Worm (Caenorhabditis elegans) whole organism, dauer: Measurements from ENCODE around the gene C47A10.12.

ENCODE experiments used
- unc-62 ChIP-seq: sonication (generic microtip); optimal IDR thresholded peaks from 2 replicates; lab custom pipeline; 2017; ENCODE audit warnings: missing biosample characterization, missing genetic modification reagents, missing genetic modification characterization

C47A10.12 gene

DNA sequence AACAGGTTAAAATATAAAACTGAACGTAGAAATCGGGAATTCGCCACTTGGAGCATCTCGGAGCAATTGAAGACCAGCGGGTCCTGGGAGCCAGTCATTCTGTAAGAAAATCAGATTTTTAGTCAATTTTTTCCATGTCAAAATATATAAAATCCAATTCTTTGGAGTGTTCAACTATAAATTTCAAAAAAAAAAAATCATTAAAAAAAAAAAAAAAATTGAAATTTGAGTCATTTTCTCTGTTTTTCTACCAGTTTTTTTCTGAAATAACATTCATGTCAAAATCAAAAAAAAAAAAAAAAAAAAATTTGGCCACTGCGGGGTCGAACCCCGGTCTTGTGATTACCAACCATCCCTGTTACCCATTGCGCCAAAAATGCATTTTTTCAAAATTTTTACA, 5.8 kb downstream of the C47A10.12 start, which contains the start of gene srab-12:
TSS of gene srab-12 (minus strand) at position 101 of the 400 bp plus-strand sequence.
- TF ChIP-seq unc-62, result no peak

DNA sequence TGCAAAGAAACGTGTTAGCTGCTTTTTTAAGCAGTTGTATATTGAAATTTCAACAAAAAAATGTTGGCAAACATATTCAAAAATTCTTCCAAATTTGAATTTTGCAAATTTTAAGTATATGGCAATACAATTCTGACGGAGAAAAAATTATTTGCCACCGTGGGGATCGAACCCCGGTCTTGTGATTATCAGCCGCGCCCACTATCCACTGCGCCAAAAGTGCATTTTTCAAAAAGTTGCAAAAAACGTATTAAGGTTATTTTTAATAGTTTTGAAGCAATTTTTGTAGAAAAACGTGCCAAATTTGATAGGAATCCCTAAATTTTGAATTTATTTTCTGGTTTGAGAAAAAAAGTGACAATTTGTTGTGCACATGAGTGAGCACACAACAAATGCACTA, 6.6 kb downstream of the C47A10.12 start:
- no peak for TF ChIP-seq unc-62

DNA sequence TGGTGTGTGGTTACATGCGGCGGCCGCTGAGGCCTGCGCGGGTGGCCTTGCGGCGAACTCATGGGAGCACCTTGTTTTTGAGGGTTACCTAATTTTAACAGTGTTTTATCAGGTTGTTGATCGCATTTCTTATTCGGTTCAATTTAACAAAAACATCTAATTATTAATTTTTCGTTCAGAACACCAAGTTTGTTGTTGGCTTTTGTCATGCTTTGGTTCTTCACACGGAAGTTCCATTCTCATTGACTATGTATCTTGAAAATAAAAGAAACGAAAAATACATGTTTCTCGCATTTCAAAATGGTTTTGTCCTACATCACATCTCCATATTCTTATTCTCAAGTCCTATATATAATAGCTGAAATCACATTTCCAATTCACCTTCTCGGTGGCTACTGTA, 12.5 kb downstream of the C47A10.12 start, which contains the start of gene srh-290:
TSS of gene srh-290 (plus strand) at position 301 of the 400 bp plus-strand sequence.
- TF ChIP-seq unc-62, result no peak

DNA sequence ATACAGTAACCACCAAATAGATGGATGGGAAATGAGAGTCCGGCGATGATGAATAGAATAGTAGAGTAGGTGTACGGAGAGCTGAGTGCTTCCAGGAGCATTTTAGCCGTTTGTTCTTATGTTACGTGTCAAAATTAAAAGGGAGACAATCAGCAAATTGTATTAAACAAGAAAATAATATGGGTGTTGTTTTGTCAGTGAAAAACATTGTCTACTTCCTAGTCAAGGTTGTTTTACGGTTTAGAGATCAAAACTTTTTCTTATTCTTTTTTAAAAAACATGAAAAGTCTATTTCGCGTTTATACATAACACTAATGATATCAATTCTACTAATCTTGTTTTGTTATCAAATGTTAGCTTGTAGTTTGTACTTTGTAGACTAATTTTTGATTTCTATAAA, 16.3 kb downstream of the C47A10.12 start, which contains the start of gene srh-289:
TSS of gene srh-289 (minus strand) at position 101 of the 400 bp plus-strand sequence.
- TF ChIP-seq unc-62, result no peak

DNA sequence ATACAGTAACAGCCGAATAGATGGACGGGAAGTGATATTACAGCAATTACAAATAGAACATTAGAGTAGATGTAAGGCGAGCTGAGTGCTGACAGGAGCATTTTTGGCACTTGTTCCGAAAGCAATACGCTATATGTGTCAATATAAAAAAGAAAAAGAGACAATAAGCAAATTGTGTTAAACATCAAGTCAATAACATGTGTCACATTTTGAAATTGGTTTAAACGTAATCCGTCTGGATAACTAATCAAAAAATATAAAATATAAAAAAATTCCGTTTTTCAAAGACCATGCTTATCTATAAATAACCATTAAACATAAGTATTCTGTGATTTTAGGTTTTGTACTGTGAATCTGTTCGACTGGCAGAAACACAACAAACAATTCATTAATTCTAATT, 17.9 kb downstream of the C47A10.12 start, which contains the start of gene srh-288:
TSS of gene srh-288 (minus strand) at position 101 of the 400 bp plus-strand sequence.
- TF ChIP-seq unc-62, result no peak

DNA sequence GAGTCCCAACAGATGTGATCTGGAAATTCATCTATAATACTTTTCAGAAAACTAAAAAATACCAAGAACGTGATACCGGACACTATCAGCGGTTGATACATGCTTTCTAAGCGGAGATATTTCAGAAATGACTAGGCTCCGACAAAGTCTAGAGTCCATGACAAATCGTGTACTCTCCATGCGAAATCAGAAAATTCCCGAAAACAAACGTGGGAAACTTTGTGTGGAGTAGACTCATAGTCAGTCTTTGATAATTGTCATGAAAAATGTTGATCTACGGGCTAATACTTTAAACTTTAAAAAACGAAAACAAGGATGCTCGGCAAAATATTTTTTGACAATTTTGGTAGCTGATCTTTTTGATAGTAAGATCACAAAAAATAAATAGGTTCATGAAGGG, 21.1 kb downstream of the C47A10.12 start, which contains the start of gene srx-18:
TSS of gene srx-18 (minus strand) at position 101 of the 400 bp plus-strand sequence.
- TF ChIP-seq unc-62, result no peak

DNA sequence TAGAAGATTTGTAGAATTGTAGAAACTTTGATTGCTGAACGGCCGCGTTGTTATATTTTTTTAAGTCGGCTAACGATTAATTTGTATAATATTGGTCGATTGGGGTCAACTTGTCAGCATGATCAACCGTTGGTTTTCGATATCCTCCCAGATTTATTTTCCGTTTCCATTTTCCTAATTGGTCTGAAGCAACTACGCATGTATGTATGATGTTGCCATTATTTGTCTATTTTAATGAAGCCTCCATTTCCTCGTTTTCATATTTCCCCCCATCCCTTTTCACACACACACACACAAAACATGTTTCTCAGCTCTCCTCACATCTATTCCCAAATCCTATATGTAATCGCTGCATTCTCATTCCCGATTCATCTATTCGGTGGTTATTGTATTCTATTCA, 22.8 kb downstream of the C47A10.12 start, which contains the start of gene srh-287:
TSS of gene srh-287 (plus strand) at position 301 of the 400 bp plus-strand sequence.
- no peak for TF ChIP-seq unc-62

DNA sequence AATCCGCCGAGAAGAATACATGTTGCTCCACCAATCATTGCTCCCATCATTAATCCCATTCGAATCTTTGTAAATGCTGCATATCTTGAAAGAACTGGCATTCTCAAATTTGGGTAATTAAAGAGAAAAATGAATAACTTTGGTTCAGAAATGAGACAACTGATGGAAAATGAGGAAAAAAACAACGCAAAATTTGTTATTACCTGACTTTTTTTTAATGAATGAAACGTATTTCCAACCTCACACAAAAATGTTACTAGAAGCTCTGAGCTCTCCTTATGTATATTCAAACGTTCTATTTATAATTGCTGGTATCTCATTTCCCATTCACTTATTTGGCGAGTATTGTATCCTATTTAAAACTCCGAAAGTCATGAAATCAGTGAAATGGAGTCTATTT, 24.8 kb downstream of the C47A10.12 start, which contains the start of the genes Y94A7B.11 and srh-292:
TSS of gene Y94A7B.11 (minus strand) at position 101 of the 400 bp plus-strand sequence.
TSS of gene srh-292 (plus strand) at position 251 of the 400 bp plus-strand sequence.
- TF ChIP-seq unc-62, result no peak

DNA sequence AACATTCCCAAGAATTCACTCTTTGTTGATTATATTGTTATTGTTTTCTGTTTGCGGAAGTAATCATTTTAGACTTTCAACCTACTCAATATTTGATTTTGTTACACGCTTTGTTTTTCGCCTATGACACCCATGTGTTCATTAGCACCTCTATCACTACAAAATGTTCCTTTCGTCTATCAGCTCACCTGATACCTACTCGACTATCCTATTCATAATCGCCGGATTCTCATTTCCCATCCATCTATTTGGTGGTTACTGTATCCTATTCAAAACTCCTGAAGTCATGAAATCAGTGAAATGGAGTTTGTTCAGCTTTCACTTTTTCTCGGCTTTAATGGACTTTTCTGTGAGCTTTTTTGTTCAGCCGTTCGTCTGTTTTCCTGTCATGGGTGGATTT, 27.6 kb downstream of the C47A10.12 start, which contains the start of gene srh-291:
TSS of gene srh-291 (plus strand) at position 301 of the 400 bp plus-strand sequence.
- no peak for TF ChIP-seq unc-62

DNA sequence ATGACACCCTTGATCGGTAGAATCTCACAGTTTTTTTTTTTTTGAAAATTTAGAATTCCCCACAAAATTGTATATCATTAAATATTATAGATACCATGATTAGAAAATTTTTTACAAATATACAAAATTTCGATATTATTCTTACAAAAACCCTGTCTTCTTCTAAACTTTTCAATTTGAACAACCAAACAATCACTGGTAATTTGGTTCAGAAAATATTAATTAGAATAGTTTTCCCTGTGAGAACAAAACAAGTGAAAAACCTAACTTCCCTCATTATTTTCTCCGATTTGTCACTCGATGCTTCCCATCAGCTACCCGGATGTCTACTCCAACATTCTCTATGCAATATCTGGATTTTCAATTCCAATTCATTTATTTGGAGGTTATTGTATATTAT, 32.3 kb downstream of the C47A10.12 start, which contains the start of gene srh-296:
TSS of gene srh-296 (plus strand) at position 301 of the 400 bp plus-strand sequence.
- TF ChIP-seq unc-62, result no peak

DNA sequence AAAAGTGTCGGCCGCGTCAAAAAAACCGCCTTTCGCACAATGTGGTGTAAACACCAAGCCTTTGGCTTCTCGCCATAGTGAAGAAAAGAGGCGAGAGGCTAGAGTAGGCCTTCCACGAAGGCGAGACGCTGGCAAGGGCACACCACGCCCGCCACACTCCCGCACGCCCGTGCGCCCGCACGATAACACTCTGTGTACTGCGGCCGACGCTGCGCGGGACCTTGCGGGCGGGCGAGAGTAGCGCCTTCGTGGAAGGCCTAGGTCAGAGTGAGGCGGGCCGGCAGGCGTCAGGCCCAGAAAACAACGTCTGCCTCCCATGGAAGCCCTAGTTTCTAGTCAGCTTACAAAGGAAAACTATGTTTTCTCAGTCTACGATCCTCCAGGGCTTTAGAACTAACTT, 34.4 kb downstream of the C47A10.12 start:
- no peak for TF ChIP-seq unc-62

DNA sequence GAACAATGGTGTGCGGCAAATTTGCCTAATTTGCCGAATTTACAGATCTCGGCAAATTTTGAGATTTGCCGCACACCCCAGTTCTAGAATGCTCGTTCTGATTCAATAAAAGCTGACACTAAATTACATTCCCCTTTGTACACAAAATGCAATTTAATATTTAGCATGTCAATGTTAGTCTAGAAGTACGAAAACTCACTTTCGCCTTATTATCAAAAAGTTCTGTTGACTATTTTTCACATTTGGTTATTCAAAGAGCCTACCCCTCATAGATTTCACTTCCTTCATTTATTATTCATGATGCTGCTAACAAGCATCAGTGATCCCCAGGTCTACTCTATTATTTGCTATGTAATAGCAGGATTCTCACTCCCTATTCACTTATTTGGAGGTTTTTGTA, 40.8 kb downstream of the C47A10.12 start, which contains the start of gene srh-298:
TSS of gene srh-298 (plus strand) at position 301 of the 400 bp plus-strand sequence.
- TF ChIP-seq unc-62, result no peak

DNA sequence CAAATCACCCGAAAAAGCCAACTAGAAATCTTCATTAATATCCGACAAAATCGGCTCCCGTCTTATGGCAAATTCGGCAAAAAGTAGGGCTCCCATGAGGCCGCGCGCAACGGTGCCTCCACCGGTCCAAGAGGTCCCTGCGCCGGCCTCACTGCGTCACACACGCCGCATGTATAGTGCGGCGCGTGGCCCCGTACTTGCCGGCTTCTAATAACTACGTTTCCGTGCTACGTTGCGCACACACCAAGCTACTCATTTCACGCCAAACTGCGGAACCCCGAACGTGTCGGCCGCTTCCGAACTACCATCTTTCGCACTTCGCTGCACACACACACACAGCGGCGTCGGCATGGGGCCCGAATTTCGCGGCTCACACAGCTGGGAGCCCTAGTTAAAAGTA, 42.0 kb downstream of the C47A10.12 start:
- TF ChIP-seq unc-62, result no peak

DNA sequence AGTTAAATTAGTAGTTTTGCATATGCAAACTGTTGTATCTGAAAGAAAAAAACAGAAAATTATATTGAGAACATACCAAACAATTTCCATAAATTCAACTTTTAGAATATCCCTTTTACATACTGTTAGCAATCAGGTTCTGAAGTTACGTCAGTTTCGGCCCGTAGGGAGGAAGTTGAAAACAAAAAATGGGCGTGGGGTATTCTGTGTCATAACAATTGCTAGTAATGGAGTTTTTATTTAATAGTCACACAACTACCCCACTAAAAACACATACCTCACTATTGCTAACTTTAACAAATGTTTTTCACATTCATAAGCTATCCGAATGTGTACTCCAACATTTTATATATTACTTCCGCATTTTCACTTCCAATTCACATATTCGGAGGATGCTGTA, 44.1 kb downstream of the C47A10.12 start, which contains the start of gene srh-300:
TSS of gene srh-300 (plus strand) at position 301 of the 400 bp plus-strand sequence.
- no peak for TF ChIP-seq unc-62

DNA sequence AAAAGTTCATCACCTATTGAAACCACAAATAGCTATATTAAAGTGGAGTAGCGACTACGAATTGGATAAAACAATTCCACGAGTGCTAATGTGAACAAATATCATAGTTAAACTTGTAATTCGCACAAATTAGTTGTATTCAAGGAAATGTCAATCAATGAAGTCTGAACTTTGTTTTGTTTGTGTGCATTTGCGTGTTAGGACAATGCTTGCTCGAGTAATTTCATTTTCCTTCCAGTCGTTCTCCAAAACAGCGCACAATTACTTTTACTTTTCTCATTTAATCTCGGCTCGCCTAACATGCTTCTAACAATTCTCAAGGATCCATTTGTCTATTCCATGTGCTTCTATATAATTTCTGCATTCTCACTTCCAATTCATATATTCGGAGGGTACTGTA, 46.9 kb downstream of the C47A10.12 start, which contains the start of gene srh-301:
TSS of gene srh-301 (plus strand) at position 301 of the 400 bp plus-strand sequence.
- TF ChIP-seq unc-62, result no peak

DNA sequence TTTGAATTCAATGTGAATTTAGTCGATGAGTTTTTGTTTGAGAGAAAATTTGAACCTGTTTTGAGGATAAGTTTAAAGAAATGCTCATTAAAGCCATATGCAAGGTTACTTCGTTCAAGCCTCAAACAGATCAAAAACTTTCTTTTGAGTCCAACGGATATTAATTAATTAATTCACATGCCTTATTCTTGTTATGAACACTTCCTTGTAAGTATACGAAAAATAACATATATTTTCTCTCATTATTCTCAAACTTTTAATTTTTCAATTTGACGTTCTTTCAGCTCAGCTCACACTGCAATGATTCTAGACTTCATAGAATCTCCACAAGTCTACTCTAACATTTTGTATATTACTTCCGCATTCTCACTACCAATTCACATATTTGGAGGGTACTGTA, 50.6 kb downstream of the C47A10.12 start, which contains the start of gene srh-304:
TSS of gene srh-304 (plus strand) at position 301 of the 400 bp plus-strand sequence.
- no peak for TF ChIP-seq unc-62
